Fruit fly (Drosophila melanogaster): ENCODE measurements around the gene CG5815.
A peak's percentile ranks its signal among the peaks of the same experiment; 100 is the strongest.

The CG5815 gene

DNA sequence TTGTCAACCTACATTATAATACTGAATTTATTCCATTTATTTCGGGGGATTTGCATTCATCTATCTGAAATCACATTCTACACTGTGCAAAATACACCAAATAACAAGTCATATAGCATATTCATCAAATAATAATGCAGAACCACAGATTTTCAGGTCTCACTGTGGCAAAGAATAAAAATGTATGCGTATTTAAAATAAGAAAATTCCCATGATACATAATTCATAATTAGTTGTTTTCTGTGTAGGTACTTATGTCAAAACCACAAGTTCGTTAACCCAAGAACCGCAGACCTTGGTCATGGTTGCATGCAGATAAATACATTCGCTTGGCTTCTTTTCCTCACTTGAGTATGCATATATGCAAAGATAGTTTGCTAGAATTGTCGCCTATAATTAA lies 20.1 kb upstream of the CG5815 start:
- TF ChIP-seq ovo (GFP tag; optimal IDR thresholded peaks at IDR 0.05) (no peak), CG11617 (GFP tag; optimal IDR thresholded peaks at IDR 0.05) (no peak), cnc (optimal IDR thresholded peaks at IDR 0.05) (no peak), bab1 (GFP tag; optimal IDR thresholded peaks at IDR 0.05) (no peak)

DNA sequence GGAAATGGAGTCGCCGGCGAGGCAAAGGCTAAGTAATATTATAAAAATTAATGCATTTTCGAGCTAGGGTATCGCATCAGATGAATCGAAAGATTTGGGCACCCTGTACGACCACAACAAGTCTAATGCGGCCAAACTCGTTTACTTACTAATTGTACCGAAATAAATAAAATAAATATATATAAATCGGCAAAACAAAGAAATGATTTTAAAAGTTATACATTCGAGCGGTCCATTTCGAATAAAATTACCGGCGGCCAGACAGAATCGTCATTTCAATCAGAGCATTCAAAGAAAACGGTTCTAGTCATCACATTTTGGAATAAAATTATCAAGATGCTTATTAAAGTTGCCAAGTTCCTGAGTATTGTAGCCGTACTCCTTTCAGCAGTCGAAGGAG lies 19.5 kb upstream of the CG5815 start, which contains the start of gene CG14258:
TSS of gene CG14258 (plus strand) at position 301 of the 400 bp plus-strand sequence.
- TF ChIP-seq bab1 (GFP tag; optimal IDR thresholded peaks at IDR 0.05) (no peak), ovo (GFP tag; optimal IDR thresholded peaks at IDR 0.05) (no peak), tj (GFP tag; optimal IDR thresholded peaks at IDR 0.05) (no peak), Crg-1 (GFP tag; optimal IDR thresholded peaks at IDR 0.05) (no peak)

DNA sequence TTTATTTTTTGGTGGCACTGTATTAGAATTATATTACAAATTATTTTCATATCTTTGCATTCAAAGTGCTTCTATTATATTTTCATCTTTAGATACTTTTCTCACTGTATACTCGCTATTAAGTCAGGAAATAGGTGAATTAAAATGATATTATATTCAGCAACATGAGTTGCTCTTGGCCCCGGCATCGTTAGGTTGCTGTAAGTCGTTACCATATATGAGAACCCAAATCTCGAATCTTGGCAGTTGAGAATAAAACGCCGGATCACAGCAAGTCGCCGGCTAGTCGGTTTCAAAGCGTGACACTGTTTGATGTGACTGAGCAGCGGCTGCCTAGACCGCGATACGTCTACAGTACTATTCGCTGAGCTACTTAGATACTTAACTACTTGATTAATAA lies 18.1 kb upstream of the CG5815 start, which contains the start of gene CG14259:
TSS of gene CG14259 (plus strand) at position 301 of the 400 bp plus-strand sequence.
- TF ChIP-seq tj (GFP tag; optimal IDR thresholded peaks at IDR 0.05) (no peak), CG5204 (GFP tag; optimal IDR thresholded peaks at IDR 0.05) (no peak), toe (GFP tag; optimal IDR thresholded peaks at IDR 0.05) (no peak), CG14711 (tag; optimal IDR thresholded peaks at IDR 0.05) (no peak), Crg-1 (GFP tag; optimal IDR thresholded peaks at IDR 0.05) (no peak), Mnt (GFP tag; optimal IDR thresholded peaks at IDR 0.05) (no peak), cic (GFP tag; optimal IDR thresholded peaks at IDR 0.05) (no peak)

DNA sequence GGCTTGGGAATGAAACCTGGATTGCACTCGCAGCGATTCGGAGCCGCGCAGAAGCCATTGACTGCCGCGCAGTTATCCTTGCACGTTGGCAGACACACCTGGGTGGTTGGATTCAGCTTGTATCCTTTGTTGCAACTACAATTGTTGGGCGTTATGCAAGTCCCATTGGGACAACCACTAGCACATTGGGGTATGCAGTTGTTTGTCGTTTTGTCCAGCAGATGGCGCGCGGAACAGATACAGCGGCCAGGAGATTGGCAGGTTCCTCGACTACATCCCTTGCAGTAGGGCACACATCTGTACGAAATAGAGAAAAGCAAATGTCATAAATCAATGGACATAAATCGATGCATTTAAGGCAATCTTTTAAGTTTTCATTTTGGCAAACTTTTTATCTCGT lies 13.7 kb upstream of the CG5815 start:
- TF ChIP-seq cic (GFP tag; optimal IDR thresholded peaks at IDR 0.05), result no peak
- no peak for TF ChIP-seq bab1 (GFP tag; optimal IDR thresholded peaks at IDR 0.05)
- TF ChIP-seq CG7045 (GFP tag; optimal IDR thresholded peaks at IDR 0.05), result no peak
- TF ChIP-seq Clk (GFP tag; optimal IDR thresholded peaks at IDR 0.05), result no peak
- TF ChIP-seq ovo (GFP tag; optimal IDR thresholded peaks at IDR 0.05), result no peak
- TF ChIP-seq CG7101 (tag; optimal IDR thresholded peaks at IDR 0.05), result no peak
- TF ChIP-seq CG33017 (tag; optimal IDR thresholded peaks at IDR 0.05), result no peak

DNA sequence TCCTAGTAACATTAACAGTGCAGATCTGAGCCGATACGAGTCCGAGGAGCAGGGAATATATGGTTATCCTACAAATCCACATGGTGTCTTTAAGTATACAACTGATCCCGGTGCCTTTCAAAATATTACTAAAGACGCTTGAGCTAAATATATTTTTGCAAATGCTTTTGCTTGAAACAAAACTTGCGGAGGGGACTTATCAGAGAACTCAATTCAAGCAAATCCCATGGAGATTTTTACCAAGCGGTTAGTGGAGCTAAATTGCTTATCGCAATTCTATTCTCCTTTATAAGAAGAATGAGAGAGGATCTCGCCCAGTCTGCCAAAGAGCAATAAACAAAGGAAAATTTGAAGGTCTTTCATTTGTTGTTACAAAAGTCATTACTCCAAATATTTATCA lies 12.8 kb upstream of the CG5815 start, which contains the start of gene eater:
TSS of gene eater (minus strand) at position 101 of the 400 bp plus-strand sequence.
- TF ChIP-seq cic (GFP tag; optimal IDR thresholded peaks at IDR 0.05) (no peak), bab1 (GFP tag; optimal IDR thresholded peaks at IDR 0.05) (no peak), kay (GFP tag; ENCODE audit: borderline replicate concordance) (no peak), Clk (GFP tag; optimal IDR thresholded peaks at IDR 0.05) (no peak), toe (GFP tag; optimal IDR thresholded peaks at IDR 0.05) (no peak)

DNA sequence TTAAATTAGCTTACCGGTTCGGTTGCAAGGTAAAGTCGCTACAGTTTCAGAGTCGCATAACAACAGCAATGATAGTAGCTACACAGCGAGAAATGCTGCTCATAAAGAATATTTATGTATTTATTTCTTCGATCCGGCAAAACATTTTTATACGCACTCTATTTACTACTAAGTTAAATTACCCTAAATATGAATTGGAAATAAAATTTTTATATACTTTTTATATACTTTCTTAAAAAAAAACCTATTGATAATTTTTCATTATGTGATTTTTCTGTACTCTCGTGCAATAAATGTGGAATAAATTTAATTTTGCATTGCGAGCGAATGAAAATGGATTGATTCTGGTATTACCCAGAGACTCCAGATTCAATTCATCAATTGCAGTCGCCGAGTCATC lies 11.4 kb upstream of the CG5815 start, which contains the start of gene Jhbp11:
TSS of gene Jhbp11 (plus strand) at position 301 of the 400 bp plus-strand sequence.
- peak; percentile 6 for TF ChIP-seq CG14711 (tag; optimal IDR thresholded peaks at IDR 0.05)
- no peak for TF ChIP-seq CG7045 (GFP tag; optimal IDR thresholded peaks at IDR 0.05)

DNA sequence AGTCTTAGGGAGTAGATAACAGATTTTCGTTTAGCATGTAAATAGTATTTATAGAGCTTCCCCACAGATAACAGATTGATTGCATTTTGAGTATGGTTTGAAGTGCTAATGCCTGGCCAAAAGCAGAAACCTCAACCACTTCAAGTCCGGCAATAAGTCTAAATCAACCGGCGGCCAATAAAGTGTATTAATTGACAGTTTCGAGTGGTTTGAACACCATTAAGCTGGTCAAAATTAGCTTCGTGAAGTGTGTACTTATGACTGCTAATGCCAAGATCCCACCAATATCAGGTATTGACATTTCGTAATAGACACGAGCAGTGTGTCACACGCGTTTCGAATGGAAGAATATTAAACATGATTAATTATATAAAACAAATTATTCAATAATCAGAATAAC lies 6.9 kb upstream of the CG5815 start:
- TF ChIP-seq CG33017 (tag; optimal IDR thresholded peaks at IDR 0.05) (no peak), pad (GFP tag; optimal IDR thresholded peaks at IDR 0.05) (no peak), kay (GFP tag; ENCODE audit: borderline replicate concordance) (no peak), cnc (optimal IDR thresholded peaks at IDR 0.05) (no peak), ovo (GFP tag; optimal IDR thresholded peaks at IDR 0.05) (no peak), Hr96 (GFP tag; optimal IDR thresholded peaks at IDR 0.05) (no peak), CG7101 (tag; optimal IDR thresholded peaks at IDR 0.05) (no peak), Mnt (GFP tag; optimal IDR thresholded peaks at IDR 0.05) (no peak), tj (GFP tag; optimal IDR thresholded peaks at IDR 0.05) (no peak), CG1620 (GFP tag; optimal IDR thresholded peaks at IDR 0.05) (no peak)

DNA sequence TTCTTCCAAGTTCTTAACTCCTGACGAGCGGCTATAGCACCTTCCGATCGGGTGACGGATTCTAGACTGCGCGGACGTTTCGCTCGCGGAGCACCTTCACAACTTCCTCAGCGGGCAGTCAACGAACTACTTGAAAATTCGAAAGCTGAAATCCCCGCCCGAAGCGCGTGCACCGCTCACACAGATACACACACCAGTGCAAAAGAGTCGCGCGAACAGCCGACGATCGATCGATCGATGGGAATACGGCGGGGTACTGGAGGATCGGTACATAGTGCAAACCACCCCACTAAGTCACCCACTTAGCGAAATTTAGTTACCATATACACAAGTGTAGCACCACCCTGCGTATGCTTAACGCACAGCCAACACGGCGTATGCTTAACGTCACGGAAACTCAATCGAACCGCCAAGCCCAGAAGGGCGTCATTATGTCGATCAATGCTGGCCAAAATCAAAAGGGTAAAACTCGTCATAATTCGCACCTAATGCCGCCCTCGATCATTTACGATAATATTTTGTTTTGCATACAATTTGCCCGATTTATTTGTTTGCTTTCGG lies 6.2 kb upstream of the CG5815 start, which contains the start of gene CAH9:
TSS of gene CAH9 (minus strand) at position 51 of the 561 bp plus-strand sequence.
- no peak for TF ChIP-seq CG33017 (tag; optimal IDR thresholded peaks at IDR 0.05)
- TF ChIP-seq Hr96 (GFP tag; optimal IDR thresholded peaks at IDR 0.05), result no peak
- no peak for TF ChIP-seq Crg-1 (GFP tag; optimal IDR thresholded peaks at IDR 0.05)
- no peak for TF ChIP-seq CG7101 (tag; optimal IDR thresholded peaks at IDR 0.05)
- TF ChIP-seq ovo (GFP tag; optimal IDR thresholded peaks at IDR 0.05), result no peak

DNA sequence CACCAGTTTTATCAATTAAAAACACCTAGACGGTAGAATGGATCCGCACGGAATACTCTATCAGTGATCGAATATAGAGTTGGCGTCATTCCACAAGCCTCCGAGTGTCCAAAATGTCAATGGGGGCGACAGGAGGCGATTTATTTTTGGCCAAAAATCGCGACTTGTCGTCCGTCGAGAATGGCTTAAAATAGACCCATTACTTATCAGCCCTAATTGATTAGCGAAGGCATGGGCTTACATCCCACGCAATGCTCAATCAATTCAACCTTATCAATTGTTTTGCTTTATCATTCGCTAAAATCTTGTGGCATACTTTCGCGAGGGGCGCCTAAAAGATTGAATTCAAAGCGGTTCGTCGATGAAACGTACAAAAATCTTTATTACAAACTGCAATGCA lies 4.3 kb upstream of the CG5815 start:
- TF ChIP-seq cnc (optimal IDR thresholded peaks at IDR 0.05) (no peak), CG11617 (GFP tag; optimal IDR thresholded peaks at IDR 0.05) (no peak), kay (GFP tag; ENCODE audit: borderline replicate concordance) (no peak), CG7101 (tag; optimal IDR thresholded peaks at IDR 0.05) (no peak), CG5204 (GFP tag; optimal IDR thresholded peaks at IDR 0.05) (no peak), Clk (GFP tag; optimal IDR thresholded peaks at IDR 0.05) (no peak), CG12768 (GFP tag; optimal IDR thresholded peaks at IDR 0.05) (no peak), Crg-1 (GFP tag; optimal IDR thresholded peaks at IDR 0.05) (no peak), Hr96 (GFP tag; optimal IDR thresholded peaks at IDR 0.05) (no peak)

All from whole organism, adult.